Worm (Caenorhabditis elegans): ENCODE measurements around the gene let-716.

The let-716 gene

DNA sequence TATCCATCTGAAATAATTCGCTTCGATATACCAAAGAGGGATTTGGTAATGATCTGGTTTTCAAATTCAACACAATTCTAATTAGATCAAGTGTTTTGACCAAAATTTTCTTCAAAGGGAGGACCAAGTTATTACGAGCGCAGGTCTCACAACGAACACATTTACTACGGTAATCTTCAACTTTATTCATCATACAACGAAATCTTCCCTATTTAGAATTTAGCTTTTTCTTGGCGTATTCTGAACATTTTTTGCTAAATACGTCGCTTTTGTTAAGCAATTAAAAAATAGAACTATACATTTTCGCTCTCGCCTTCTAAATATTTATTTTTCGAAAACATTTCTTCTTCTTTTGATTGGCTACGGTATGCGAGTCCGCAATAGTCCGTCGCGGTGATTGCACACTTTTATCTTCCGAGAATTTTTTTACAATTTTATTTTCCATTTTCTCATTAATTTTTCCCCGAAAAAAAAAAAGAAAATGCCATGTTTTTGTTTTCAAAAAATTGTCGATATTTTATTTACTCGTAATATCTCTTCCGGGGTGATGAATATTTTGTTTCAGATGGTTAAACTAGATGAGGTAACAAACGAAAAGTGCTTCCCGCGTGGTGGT is at the start of gene let-716:
Gene let-716, plus strand, starts transcription at position 566 of the 616 bp plus-strand sequence.
- TF ChIP-seq unc-62 (GFP tag; optimal IDR thresholded peaks at IDR 0.05) = no peak

DNA sequence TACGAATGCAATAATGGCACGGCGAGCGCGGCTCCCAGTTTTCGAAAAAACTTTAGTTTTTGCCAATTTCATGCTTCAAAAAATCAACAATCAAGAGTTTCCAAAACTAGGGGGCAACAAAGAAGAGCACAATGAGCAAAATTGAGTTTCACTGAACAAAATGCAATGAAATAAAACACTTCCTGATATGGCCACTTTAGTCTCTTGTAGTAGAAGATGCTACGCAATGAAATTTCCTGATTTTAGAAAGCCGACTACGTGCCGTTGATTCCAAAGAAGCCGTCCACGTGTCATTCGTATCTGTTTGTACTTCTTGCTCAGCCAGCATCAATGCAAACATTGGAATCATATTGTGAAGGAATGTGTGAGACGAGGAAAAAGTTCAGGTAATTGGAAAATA is 49.0 kb upstream of the let-716 start:
- TF ChIP-seq unc-62 (GFP tag; optimal IDR thresholded peaks at IDR 0.05) = no peak

DNA sequence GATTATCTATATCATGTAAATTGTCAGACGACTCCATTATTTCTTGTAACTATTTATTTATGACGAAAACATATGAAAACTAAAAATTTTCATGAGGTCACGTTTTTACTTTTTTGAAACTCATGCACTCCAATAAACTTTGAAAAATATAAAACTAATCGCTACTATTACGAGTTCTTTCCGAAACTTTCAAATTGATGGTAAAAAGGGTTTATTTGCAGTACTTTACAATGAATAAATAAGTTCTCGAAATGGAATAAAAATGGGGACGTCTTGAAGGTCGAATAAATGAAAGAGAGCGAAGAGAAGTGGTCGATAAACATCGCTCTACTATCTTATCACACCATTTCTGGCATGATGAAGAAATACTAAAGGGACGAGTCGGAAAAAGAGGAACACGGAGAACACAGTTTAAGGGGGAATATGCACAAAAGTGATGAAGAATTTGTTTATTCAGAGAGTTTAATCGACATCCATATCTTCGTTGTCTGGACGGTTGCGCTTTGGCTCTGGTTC is 43.4 kb upstream of the let-716 start, which contains the start of gene let-767:
Gene let-767, minus strand, starts transcription at position 51 of the 516 bp plus-strand sequence.
- no peak for TF ChIP-seq unc-62 (GFP tag; optimal IDR thresholded peaks at IDR 0.05)

DNA sequence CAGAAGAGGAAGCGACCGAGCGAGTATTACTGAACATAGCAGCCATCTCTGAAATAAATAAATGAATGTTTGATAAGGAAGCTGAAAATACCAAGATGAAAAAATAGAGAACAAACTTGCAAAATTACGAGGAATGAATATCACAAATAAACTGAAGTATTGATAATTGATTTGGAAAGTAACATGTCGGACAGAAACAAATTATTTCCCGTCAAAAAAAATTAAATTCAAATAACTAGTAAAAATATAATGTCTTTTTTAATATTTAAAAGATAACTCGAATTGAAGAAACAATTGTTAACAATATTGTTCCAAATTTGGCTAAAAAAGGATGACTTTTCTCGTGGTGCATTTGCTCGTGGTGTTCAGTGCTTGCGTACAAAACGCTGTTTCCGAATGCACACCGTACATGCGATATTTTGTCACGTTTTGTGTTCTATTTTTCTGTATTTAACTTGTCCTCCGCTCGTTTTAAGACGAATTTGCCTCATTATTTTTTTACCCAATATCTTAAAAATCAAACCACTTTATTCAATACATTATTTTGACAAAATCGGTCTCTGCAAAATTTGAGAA is 41.4 kb upstream of the let-716 start, which contains the start of gene rpn-13:
Gene rpn-13, minus strand, starts transcription at position 51 of the 576 bp plus-strand sequence.
- no peak for TF ChIP-seq unc-62 (GFP tag; optimal IDR thresholded peaks at IDR 0.05)

DNA sequence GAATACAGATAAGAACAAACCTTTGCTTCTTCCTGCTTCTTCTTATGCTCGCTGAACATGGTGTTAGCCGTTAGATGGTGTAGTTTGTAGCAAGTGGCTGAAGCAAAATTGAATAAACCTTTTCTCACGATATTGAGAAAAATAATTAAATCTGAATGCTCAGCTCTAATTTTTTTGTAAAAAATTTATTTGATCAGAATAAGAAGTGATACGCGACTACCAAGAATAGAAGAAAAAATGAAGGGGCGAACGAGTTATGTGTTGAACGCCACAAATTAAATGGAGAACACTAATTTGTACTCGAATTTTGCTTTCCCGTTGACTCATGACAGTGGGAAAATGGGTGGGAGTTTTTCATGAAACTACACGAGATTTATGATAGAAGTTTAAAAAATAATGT is 40.1 kb upstream of the let-716 start, which contains the start of gene C56G2.9:
Gene C56G2.9, minus strand, starts transcription at position 101 of the 400 bp plus-strand sequence.
- TF ChIP-seq unc-62 (GFP tag; optimal IDR thresholded peaks at IDR 0.05) = no peak

DNA sequence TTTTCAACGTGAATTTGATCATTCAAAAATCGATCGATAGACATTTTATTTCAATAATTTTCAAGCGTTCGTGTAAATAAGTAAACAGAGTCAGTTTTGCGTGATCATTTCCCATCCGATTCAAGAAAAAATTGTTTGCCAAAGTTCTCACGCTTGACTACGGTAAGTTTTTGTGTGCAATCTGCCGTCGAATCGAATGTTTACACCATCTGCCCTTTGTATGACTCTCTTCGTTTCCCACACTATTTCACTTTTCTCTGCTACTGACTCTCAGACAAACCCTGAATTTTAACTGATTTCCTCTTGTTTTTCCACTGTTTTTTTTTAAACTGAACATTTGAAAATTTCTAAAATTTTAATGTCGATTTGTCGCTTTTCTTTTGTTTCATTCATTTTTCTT is 38.6 kb upstream of the let-716 start:
- no peak for TF ChIP-seq unc-62 (GFP tag; optimal IDR thresholded peaks at IDR 0.05)

DNA sequence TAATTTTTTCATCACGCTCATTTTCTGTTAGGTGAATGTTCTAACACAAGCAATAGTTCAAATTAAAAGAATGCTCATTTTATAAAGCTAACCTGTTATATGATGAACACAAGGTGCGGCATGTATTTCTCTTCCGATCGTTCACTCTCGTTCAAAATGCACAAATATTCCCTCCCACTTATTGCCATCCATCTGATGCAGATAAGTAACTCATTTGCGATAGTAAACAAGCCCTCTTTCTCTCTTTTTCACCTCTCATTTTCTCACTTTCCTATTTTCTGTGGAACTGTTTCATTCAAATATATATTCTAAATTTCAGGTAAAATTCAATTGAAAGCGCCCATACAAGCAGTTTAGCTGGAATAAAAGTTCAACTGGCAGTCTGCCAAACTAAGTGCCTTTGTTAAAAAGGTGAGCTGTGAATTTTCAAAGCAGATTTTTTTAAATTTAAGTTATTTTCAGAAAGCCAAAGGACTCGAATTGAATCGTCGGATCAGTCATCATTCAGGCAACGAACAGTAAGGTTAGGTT is 37.3 kb upstream of the let-716 start, which contains the start of the genes trmt-10C.2 and C56G2.22:
Gene trmt-10C.2, plus strand, starts transcription at position 314 of the 531 bp plus-strand sequence.
Gene C56G2.22, plus strand, starts transcription at position 481 of the 531 bp plus-strand sequence.
- TF ChIP-seq unc-62 (GFP tag; optimal IDR thresholded peaks at IDR 0.05) = no peak

DNA sequence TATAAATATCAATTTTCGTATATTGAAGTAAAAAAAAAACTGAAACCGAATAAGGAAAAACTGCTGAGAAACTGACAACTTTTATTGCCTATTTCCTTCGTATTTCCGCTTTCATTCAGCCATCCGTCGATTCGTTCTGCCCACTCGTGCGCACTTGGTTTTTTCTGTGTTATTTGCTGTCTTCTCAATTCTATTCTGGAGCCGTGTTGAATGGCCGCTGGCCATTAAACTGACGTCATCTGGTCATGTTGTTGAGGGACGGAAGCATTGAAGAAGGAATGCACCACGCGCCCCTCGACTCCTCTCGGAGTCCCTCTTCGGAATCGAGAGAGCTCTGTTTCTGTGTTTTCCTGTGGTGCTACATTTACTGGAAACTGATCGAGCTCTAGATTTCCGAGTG is 34.8 kb upstream of the let-716 start:
- no peak for TF ChIP-seq unc-62 (GFP tag; optimal IDR thresholded peaks at IDR 0.05)

DNA sequence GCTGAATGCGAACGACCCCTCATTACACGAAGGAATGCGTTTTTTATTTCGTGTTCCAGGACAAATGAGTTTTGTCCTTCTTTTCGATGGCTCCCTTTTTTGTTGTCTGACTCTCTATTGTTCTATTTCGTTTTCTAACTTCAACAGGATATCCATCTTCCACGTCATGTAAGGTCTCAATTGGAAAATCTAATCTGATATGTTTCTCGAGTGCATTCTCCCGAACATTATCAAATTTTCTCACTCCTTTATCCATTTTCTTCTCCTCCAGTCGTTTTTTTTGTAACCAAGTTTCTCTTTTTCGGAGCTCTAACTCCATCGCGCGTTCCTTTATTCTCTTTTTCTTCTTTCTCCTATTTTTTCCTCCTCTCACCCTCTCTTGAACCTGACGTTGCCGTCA is 32.9 kb upstream of the let-716 start:
- no peak for TF ChIP-seq unc-62 (GFP tag; optimal IDR thresholded peaks at IDR 0.05)

DNA sequence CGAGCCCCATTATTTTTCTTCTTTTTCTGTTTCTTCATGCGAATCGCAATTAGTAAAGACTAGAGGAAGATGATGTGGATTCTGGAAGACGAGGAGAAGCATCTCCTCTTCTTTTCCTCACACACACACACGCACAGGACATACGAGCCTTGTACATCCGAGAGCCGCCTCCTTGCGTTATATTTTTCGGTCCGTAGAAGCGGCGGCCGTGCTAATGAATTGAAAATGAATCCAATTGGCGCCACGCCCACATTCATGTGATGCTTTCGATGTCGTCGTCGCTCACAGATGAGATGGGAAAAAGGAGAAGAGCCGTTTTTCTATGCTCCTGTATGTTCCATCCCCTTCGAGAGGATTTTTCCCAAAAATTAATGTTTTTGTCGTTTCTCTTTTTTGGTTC is 31.9 kb upstream of the let-716 start:
- no peak for TF ChIP-seq unc-62 (GFP tag; optimal IDR thresholded peaks at IDR 0.05)

DNA sequence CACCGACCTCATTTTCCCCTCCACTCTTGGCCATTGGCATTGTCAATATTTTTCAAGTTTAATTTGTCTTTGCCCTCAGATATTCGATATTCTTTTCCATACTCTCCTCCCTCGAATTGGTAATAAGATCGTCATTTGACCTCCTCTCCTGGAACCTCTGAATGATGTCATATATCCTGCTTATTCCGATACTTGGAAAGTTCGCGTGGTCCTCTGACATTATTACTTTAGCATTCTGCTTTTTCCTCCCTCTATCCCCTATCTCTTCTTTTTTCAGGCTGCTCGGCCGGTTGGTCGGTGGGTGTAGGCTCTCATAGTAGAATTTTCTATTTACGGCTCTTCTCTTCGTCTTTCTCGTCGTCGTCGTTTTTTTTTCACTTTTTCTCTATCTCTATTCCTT is 30.9 kb upstream of the let-716 start:
- TF ChIP-seq unc-62 (GFP tag; optimal IDR thresholded peaks at IDR 0.05) = no peak

DNA sequence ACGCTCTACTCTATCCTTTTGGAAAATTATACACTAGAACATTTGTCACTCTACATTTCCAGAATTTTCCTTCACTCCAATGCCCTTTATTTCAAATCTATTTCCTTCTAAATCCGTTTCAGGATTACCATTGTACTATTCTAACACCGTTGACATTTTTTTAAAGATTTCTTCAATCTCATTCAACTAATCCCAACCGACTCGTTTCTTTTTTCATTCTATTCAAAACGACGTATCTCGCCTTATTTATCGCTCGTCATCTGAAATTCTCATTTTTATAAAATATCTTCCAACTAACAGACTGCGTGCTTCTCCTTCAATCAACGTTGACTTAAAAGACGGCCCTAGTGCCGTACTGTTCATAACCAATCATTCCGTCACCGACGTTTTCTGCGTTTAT is 30.3 kb upstream of the let-716 start, which contains the start of gene akap-1:
Gene akap-1, plus strand, starts transcription at position 301 of the 400 bp plus-strand sequence.
- TF ChIP-seq unc-62 (GFP tag; optimal IDR thresholded peaks at IDR 0.05) = no peak

DNA sequence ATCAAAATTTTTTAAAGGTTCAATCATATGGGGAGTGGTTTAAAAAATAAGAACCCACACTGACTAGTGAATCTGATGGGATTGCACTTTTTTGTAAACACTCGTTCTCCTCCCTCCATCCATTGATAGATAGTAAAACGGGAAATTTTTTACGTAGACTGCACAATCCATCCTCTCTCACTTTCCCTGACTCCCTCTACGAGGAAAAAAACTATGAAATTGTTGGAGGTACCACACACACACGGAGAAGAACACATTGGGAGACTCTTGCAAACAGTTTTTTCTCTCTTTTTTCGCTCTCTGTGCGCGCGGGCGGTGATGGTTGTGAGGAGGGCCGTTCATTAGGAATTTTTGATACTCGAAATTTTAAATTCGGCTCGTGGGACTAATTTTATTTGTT is 28.0 kb upstream of the let-716 start:
- no peak for TF ChIP-seq unc-62 (GFP tag; optimal IDR thresholded peaks at IDR 0.05)

DNA sequence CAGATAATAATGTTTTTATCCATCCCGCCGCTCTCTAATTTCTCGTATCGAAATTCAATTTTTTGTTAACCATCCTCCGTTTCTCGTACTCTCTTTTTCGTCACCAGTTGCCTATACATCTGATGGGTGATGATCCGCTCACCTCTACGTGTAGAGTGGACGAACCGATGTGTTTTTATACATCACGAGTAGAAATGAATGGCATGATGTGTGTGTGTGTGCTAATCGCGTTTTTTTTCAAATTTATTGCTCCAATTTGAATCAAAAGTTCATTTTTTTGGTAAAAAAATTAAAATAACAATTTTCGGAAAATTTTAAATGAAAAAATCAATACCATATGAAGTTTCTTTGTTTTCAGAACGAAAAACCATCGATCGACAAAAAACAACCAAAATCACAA is 27.3 kb upstream of the let-716 start:
- TF ChIP-seq unc-62 (GFP tag; optimal IDR thresholded peaks at IDR 0.05) = no peak

DNA sequence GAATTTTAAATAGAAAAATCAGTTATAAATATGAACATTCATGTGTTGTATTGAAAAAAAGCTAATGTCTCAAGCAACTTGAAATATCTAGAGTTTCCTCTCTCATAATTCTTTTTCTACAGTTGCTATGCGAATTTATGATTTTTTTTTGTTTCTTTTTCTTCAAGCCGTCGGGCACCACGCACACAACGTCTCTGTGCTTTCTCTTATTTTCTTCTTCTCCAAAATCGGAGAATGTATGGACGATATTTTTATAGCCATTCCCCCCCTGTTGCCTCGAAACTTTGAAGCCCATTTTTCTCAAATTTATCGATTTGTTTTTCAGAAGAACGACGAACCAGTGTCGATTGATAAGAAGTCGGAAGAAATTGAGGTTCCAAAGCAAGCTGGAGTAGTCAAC is 26.6 kb upstream of the let-716 start:
- TF ChIP-seq unc-62 (GFP tag; optimal IDR thresholded peaks at IDR 0.05) = no peak

DNA sequence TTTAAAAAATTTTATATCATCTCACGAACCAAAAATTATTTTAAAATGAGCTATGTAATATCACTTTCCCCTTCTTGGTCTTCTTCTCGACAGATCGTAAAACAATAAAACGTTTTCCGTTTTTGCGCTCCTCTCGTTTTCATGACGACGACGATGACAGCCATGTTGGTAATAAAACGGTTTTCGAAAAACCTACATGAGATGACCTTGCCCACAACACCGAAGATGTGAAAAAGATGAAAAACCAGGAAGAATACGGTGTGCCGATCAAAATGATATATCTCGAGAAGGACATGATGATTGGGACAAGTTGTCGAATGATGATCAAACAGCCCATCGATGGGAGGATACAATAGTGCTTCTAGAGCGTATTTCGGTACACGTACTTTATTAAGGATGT is 24.6 kb upstream of the let-716 start:
- TF ChIP-seq unc-62 (GFP tag; optimal IDR thresholded peaks at IDR 0.05) = no peak

All from whole organism, dauer.